Fruit fly (Drosophila melanogaster): ENCODE data around the gene CG13907.

dm6 chr3L:841260-841659 is 40.6 kb downstream of the CG13907 start, which contains the start of the genes JMJD5 and Gr61a:
- no peak for TF ChIP-seq CG6163 (GFP tag; IDR thresholded peaks at IDR 0.05)
- TF ChIP-seq svp (GFP tag) = no peak
- TF ChIP-seq CG11902 (GFP tag; optimal IDR thresholded peaks at IDR 0.05) = no peak
- no peak for TF ChIP-seq CG8632 (GFP tag; optimal IDR thresholded peaks at IDR 0.05)
- TF ChIP-seq CG8119 (GFP tag; IDR thresholded peaks at IDR 0.05) = no peak
- no peak for TF ChIP-seq OdsH (GFP tag; optimal IDR thresholded peaks at IDR 0.05)
- no peak for TF ChIP-seq CG6808 (GFP tag; optimal IDR thresholded peaks at IDR 0.05)
- TF ChIP-seq Lpt (GFP tag; optimal IDR thresholded peaks at IDR 0.05) = no peak
- no peak for TF ChIP-seq ss (GFP tag; optimal IDR thresholded peaks at IDR 0.05)
- no peak for TF ChIP-seq Blimp-1 (GFP tag; optimal IDR thresholded peaks at IDR 0.05)
- no peak for TF ChIP-seq Eip93F (GFP tag; optimal IDR thresholded peaks at IDR 0.05)
- no peak for TF ChIP-seq Sox14 (GFP tag; optimal IDR thresholded peaks at IDR 0.05)
